Worm (Caenorhabditis elegans): ENCODE results near the gene F42A9.3.

Gene F42A9.3

DNA sequence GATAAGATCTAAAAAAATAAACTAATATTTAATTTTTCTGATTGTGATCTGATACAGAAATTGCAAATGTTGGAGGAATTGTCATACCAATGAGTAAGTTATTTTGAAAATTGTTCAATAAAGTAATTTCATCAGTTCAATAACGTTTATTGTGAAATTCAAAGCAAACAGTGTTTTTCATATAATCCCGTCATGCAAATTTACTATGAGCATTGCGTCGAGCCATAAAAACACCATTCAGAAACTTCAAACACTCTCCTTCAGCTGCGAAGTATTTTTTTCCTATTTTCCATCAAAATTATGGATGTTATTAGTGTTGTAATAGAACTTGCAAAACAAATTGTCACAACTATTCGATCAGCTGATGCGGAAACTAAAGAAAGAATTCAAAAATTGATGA is 34.8 kb downstream of the F42A9.3 start, which contains the start of gene C49C8.8:
TSS of gene C49C8.8 (plus strand) at position 301 of the 400 bp plus-strand sequence.
- no peak for TF ChIP-seq lin-15B (tag; optimal IDR thresholded peaks at IDR 0.05)
- TF ChIP-seq ztf-11 (tag; optimal IDR thresholded peaks at IDR 0.05), result no peak
- no peak for TF ChIP-seq blmp-1 (tag; optimal IDR thresholded peaks at IDR 0.05)
- TF ChIP-seq alr-1 (tag; optimal IDR thresholded peaks at IDR 0.05; ENCODE audit: borderline replicate concordance), result no peak
- no peak for TF ChIP-seq mef-2 (tag; optimal IDR thresholded peaks at IDR 0.05)
- TF ChIP-seq unc-30 (tag; optimal IDR thresholded peaks at IDR 0.05), result no peak
- no peak for TF ChIP-seq hpl-2 (GFP tag; optimal IDR thresholded peaks at IDR 0.05)
- no peak for TF ChIP-seq ztf-4 (tag; optimal IDR thresholded peaks at IDR 0.05)
- TF ChIP-seq snu-23 (GFP tag; optimal IDR thresholded peaks at IDR 0.05), result no peak
- TF ChIP-seq mdl-1 (tag; optimal IDR thresholded peaks at IDR 0.05), result no peak

DNA sequence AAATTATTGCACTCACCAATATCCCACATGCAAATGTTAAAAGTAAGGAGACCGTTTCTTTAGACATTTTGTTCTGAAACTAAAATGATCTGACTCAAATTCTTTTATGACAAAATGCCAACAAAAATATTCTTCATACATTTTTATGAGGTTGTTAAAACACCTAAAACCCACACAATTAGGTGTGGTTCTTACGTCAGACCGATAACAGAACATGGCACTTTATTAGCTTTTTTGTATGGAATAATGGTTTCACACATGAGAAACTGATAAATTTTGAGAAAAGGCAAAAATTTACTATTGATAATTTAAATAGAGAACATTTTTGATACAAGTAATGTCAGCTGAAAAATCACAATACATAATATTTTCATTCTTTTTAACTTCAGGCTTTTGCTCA is 36.5 kb downstream of the F42A9.3 start, which contains the start of gene C49C8.5:
TSS of gene C49C8.5 (minus strand) at position 73 of the 400 bp plus-strand sequence.
- TF ChIP-seq elt-2 (tag; optimal IDR thresholded peaks at IDR 0.05) (peak; percentile 11), C16A3.4 (tag; optimal IDR thresholded peaks at IDR 0.05) (no peak)

DNA sequence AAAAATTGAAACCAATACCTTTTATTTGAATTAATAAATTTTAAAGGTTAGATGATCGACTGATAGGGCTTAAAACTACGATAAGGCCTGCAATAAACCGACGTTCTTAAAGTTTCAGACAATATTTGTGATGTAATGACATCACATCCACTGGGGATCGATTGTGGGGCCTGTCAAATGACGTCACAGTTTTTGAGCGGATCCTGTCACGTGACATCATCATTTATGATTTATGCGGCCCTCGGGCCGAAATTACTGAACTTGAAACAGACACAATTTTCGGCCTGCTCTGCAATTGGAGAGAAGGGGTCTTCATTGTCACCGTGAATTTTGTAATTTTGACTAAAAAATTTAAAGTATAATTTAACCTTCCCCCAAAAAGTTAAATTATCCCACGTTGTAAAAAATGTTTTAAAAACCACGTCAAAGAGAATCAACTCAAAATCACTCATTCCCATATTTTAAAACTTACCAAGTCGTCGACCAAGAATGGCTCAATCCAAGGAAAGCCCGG is 37.1 kb downstream of the F42A9.3 start, which contains the start of gene C49C8.1:
TSS of gene C49C8.1 (plus strand) at position 464 of the 514 bp plus-strand sequence.
- TF ChIP-seq lin-35 (GFP tag; optimal IDR thresholded peaks at IDR 0.05) (no peak), nhr-84 (tag; optimal IDR thresholded peaks at IDR 0.05) (no peak), nhr-76 (tag; optimal IDR thresholded peaks at IDR 0.05) (no peak)

DNA sequence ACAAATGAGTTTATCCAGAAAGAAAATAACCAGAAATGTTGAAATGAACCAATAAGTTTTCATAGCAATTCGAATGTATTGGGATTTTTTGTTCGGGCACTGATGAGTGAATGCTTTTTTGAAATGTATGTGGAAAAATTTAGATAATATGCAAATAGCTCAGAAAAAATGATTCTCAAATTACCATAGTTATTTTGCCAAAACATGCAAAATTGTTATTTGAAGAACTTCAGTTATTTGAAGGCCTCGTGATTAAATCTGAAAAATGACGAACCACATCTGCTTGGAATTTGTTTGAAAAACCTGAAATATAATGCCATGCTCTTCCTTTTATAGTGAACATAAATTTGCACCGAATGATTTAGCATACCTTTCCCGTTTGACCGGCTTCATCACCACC is 41.1 kb downstream of the F42A9.3 start, which contains the start of gene C49C8.6:
TSS of gene C49C8.6 (minus strand) at position 101 of the 400 bp plus-strand sequence.
- TF ChIP-seq nhr-85 (tag) (no peak), unc-98 (GFP tag; IDR thresholded peaks at IDR 0.05) (no peak), ztf-4 (tag; optimal IDR thresholded peaks at IDR 0.05) (no peak), C04F5.9 (tag; optimal IDR thresholded peaks at IDR 0.05) (no peak)

DNA sequence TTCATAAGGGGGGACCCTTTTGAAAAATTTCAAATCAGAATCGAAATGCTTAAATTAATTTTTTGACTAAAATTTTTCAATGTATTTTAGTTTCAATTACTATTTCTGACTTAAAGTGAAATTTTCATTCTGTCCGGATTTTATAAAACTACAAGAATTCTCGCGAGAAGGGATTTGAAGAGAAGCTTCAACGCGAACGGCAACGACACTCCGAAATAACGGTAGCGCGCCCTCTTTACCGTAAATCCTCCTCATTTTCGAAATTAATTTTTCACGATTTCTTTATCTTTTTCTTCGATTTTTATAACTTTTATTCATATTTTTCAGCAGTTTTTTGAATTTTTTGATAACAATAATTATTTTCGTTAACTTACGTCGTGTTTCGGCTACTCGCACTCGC is 48.7 kb downstream of the F42A9.3 start:
- TF ChIP-seq nhr-11 (tag; optimal IDR thresholded peaks at IDR 0.05) (no peak), C16A3.4 (tag; optimal IDR thresholded peaks at IDR 0.05) (no peak), lin-35 (GFP tag; optimal IDR thresholded peaks at IDR 0.05) (peak in 1 of 2 experiments; percentile 4), nhr-76 (tag; optimal IDR thresholded peaks at IDR 0.05) (no peak), sox-4 (tag; optimal IDR thresholded peaks at IDR 0.05) (no peak), unc-98 (GFP tag; IDR thresholded peaks at IDR 0.05) (no peak), dpl-1 (GFP tag; optimal IDR thresholded peaks at IDR 0.05) (peak in 1 of 3 experiments; percentile 15), unc-86 (tag; optimal IDR thresholded peaks at IDR 0.05) (no peak), efl-1 (optimal IDR thresholded peaks at IDR 0.05) (no peak), efl-1 (GFP tag; optimal IDR thresholded peaks at IDR 0.05 in 1 of 2) (peak in 1 of 2 experiments; percentile 29), nhr-12 (tag; optimal IDR thresholded peaks at IDR 0.05) (no peak), lin-39 (tag; optimal IDR thresholded peaks at IDR 0.05) (no peak)
